Worm (Caenorhabditis elegans) whole organism, midembryonic: ENCODE data around the gene F21D5.6.

ENCODE experiments used
- cog-1 ChIP-seq: sonication (generic microtip); optimal IDR thresholded peaks from 2 replicates; lab custom pipeline; 2016; ENCODE audit warnings: missing genetic modification characterization, missing compliant biosample characterization
- flt-1 ChIP-seq: fragments of 200-800 bp; sonication (Bioruptor generic); IDR thresholded peaks from 2 replicates; pipeline ENCODE4 v1.3.6; 2022; ENCODE audit warnings: missing genetic modification characterization, missing compliant biosample characterization
- med-1 ChIP-seq: sonication (generic microtip); optimal IDR thresholded peaks from 2 replicates; lab custom pipeline; 2017; ENCODE audit warnings: missing genetic modification characterization, mild to moderate bottlenecking, missing compliant biosample characterization, antibody characterized with exemption, missing genetic modification reagents; ENCODE audit not compliant: insufficient read depth
- ref-1 ChIP-seq: fragments of 200-800 bp; sonication (Bioruptor generic); conservative IDR thresholded peaks from 2 replicates; pipeline ENCODE4 v1.3.6; 2022; ENCODE audit warnings: missing genetic modification reagents, missing genetic modification characterization, missing compliant biosample characterization
- tab-1 ChIP-seq: fragments of 200-800 bp; sonication (Bioruptor generic); IDR thresholded peaks from 2 replicates; pipeline ENCODE4 v1.3.6; 2022; ENCODE audit warnings: missing genetic modification characterization, missing compliant biosample characterization
- ztf-23 ChIP-seq: fragments of 200-800 bp; sonication (Bioruptor generic); IDR thresholded peaks from 2 replicates; pipeline ENCODE4 v1.3.6; 2022; ENCODE audit warnings: missing genetic modification reagents, missing genetic modification characterization, missing compliant biosample characterization
- ztf-29 ChIP-seq: fragments of 200-800 bp; sonication (Bioruptor generic); IDR thresholded peaks from 2 replicates; pipeline ENCODE4 v1.3.6; 2022; ENCODE audit warnings: missing genetic modification reagents, missing genetic modification characterization, missing compliant biosample characterization

DNA sequence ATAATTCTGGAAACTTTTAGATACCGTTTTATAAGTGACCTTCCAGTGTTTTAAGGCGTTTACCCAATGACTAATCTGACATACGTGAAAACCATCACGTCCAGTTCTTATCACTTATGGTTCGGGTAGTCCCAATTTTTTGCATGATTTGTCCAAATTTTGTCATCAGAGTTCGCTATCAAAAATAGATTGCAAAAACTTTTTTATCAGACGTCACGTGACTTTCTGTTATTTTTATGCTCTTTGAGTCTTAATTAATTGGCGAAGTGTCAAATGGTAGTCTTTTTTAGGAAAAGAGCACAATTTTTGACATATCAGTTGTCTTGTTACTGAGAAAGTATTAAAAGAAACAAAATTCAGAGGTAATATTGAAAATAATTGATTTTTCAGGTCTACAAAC is 11.6 kb downstream of the F21D5.6 start:
- TF ChIP-seq ref-1 (GFP tag; lab: Robert Waterston, UW) = no peak
- no peak for TF ChIP-seq ztf-23 (GFP tag; lab: Robert Waterston, UW)
- TF ChIP-seq cog-1 (tag; lab: Kevin White, UChicago) = no peak
- no peak for TF ChIP-seq med-1 (GFP tag; lab: Kevin White, UChicago)
- no peak for TF ChIP-seq tab-1 (GFP tag; lab: Robert Waterston, UW)
- TF ChIP-seq flt-1 (GFP tag; lab: Robert Waterston, UW) = no peak
- TF ChIP-seq ztf-29 = no peak
